ENCODE assay signal across 6 worm cellular contexts in genomic region chrX:11792730-11793129, ce11.
TF ChIP-seq lines count a peak whose summit lies in the region.

No protein-coding gene starts in this region.

TF ChIP-seq in whole organism, L1 larva, 84 proteins besides CTCF, POLR2A, EP300 and RAD21:
- TF ChIP-seq efl-3 (GFP tag; optimal IDR thresholded peaks at IDR 0.05; lab: Kevin White, UChicago) (no peak), hlh-17 (GFP tag; optimal IDR thresholded peaks at IDR 0.05; lab: Kevin White, UChicago; ENCODE audit: borderline replicate concordance) (no peak), jun-1 (tag; optimal IDR thresholded peaks at IDR 0.05; lab: Kevin White, UChicago) (no peak), pag-3 (tag; optimal IDR thresholded peaks at IDR 0.05; lab: Kevin White, UChicago; ENCODE audit: borderline replicate concordance, insufficient read depth) (no peak), sox-4 (tag; optimal IDR thresholded peaks at IDR 0.05; lab: Kevin White, UChicago) (no peak), unc-62 (GFP tag; optimal IDR thresholded peaks at IDR 0.05; lab: Kevin White, UChicago) (no peak), elt-2 (tag; optimal IDR thresholded peaks at IDR 0.05; lab: Kevin White, UChicago) (peak; percentile 78), lin-35 (GFP tag; optimal IDR thresholded peaks at IDR 0.05; lab: Kevin White, UChicago) (peak in 1 of 2 experiments; percentile 41), nhr-19 (GFP tag; conservative IDR thresholded peaks at IDR 0.05; lab: Robert Waterston, UW) (no peak), snpc-4 (tag; optimal IDR thresholded peaks at IDR 0.05; lab: Kevin White, UChicago) (no peak)

TF ChIP-seq in whole organism, L2 larva, 48 proteins besides CTCF, POLR2A, EP300 and RAD21:
- TF ChIP-seq crh-2 (tag; optimal IDR thresholded peaks at IDR 0.05; lab: Kevin White, UChicago) (peak; percentile 27), F13H6.1 (tag; optimal IDR thresholded peaks at IDR 0.05; lab: Kevin White, UChicago) (peak; percentile 13), unc-39 (tag; optimal IDR thresholded peaks at IDR 0.05; lab: Kevin White, UChicago) (no peak), fos-1 (tag; optimal IDR thresholded peaks at IDR 0.05; lab: Kevin White, UChicago) (peak; percentile 47), sma-3 (GFP tag; optimal IDR thresholded peaks at IDR 0.05; lab: Kevin White, UChicago) (peak; percentile 35), sma-9 (GFP tag; optimal IDR thresholded peaks at IDR 0.05; lab: Kevin White, UChicago) (peak; percentile 65), sma-9 (tag; optimal IDR thresholded peaks at IDR 0.05; lab: Kevin White, UChicago) (no peak)
TF ChIP-seq in whole organism, L2 larva: peak in this region for 5.

TF ChIP-seq in whole organism, L3 larva, 47 proteins besides CTCF, POLR2A, EP300 and RAD21 (continues in another document):
- no peak for TF ChIP-seq nhr-237 (tag; optimal IDR thresholded peaks at IDR 0.05; lab: Kevin White, UChicago)
- no peak for TF ChIP-seq nhr-25 (tag; optimal IDR thresholded peaks at IDR 0.05; lab: Kevin White, UChicago)
- TF ChIP-seq skn-1 (tag; optimal IDR thresholded peaks at IDR 0.05; lab: Kevin White, UChicago) = peak; percentile 6
- no peak for TF ChIP-seq nhr-77 (tag; optimal IDR thresholded peaks at IDR 0.05; lab: Kevin White, UChicago)
- no peak for TF ChIP-seq lsy-12 (tag; optimal IDR thresholded peaks at IDR 0.05; lab: Kevin White, UChicago)
- TF ChIP-seq nhr-67 (tag; optimal IDR thresholded peaks at IDR 0.05; lab: Kevin White, UChicago) = no peak
- no peak for TF ChIP-seq elt-1 (tag; optimal IDR thresholded peaks at IDR 0.05; lab: Kevin White, UChicago)
- TF ChIP-seq eor-1 (tag; optimal IDR thresholded peaks at IDR 0.05; lab: Kevin White, UChicago) = no peak
- TF ChIP-seq ceh-82 (tag; optimal IDR thresholded peaks at IDR 0.05; lab: Kevin White, UChicago) = no peak
- no peak for TF ChIP-seq tbx-2 (tag; optimal IDR thresholded peaks at IDR 0.05; lab: Kevin White, UChicago)
- TF ChIP-seq nhr-76 (tag; optimal IDR thresholded peaks at IDR 0.05; lab: Kevin White, UChicago) = no peak
- TF ChIP-seq nhr-12 (tag; optimal IDR thresholded peaks at IDR 0.05; lab: Kevin White, UChicago) = no peak
- TF ChIP-seq fos-1 (tag; optimal IDR thresholded peaks at IDR 0.05; lab: Kevin White, UChicago) = no peak
- peak; percentile 42 for TF ChIP-seq pha-4 (tag; optimal IDR thresholded peaks at IDR 0.05; lab: Kevin White, UChicago)
- peak; percentile 8 for TF ChIP-seq pqm-1 (tag; optimal IDR thresholded peaks at IDR 0.05; lab: Kevin White, UChicago)
- no peak for TF ChIP-seq fkh-10 (GFP tag; optimal IDR thresholded peaks at IDR 0.05; lab: Kevin White, UChicago)
- TF ChIP-seq ZK546.5 (tag; optimal IDR thresholded peaks at IDR 0.05; lab: Kevin White, UChicago) = no peak
- peak; percentile 48 for TF ChIP-seq jun-1 (tag; optimal IDR thresholded peaks at IDR 0.05; lab: Kevin White, UChicago)
- no peak for TF ChIP-seq ztf-11 (tag; optimal IDR thresholded peaks at IDR 0.05; lab: Kevin White, UChicago)
- TF ChIP-seq snpc-4 (tag; optimal IDR thresholded peaks at IDR 0.05; lab: Kevin White, UChicago) = no peak

TF ChIP-seq in whole organism, L4 larva, 104 proteins besides CTCF, POLR2A, EP300 and RAD21 (continues in another document):
- peak in 1 of 2 experiments; percentile 30 for TF ChIP-seq daf-16 (GFP tag; optimal IDR thresholded peaks at IDR 0.05; lab: Kevin White, UChicago)
- TF ChIP-seq daf-16 (tag; optimal IDR thresholded peaks at IDR 0.05; lab: Kevin White, UChicago) = peak; percentile 91
- no peak for TF ChIP-seq ctbp-1 (GFP tag; IDR thresholded peaks at IDR 0.05; lab: Robert Waterston, UW)
- no peak for TF ChIP-seq unc-62 (GFP tag; optimal IDR thresholded peaks at IDR 0.05 in 1 of 2; lab: Kevin White, UChicago)
- TF ChIP-seq unc-62 (tag; optimal IDR thresholded peaks at IDR 0.05; lab: Kevin White, UChicago) = no peak
- TF ChIP-seq F10B5.3 (tag; optimal IDR thresholded peaks at IDR 0.05; lab: Kevin White, UChicago) = no peak
- TF ChIP-seq F26F4.8 (GFP tag; conservative IDR thresholded peaks at IDR 0.05; lab: Robert Waterston, UW) = no peak
- TF ChIP-seq dmd-6 (GFP tag; IDR thresholded peaks at IDR 0.05; lab: Robert Waterston, UW) = peak; percentile 65
- TF ChIP-seq dpl-1 (GFP tag; optimal IDR thresholded peaks at IDR 0.05; lab: Kevin White, UChicago) = no peak
- no peak for TF ChIP-seq F44E2.7 (GFP tag; IDR thresholded peaks at IDR 0.05; lab: Robert Waterston, UW)
- TF ChIP-seq zag-1 (tag; optimal IDR thresholded peaks at IDR 0.05; lab: Kevin White, UChicago) = no peak
- TF ChIP-seq Y105C5A.15 (GFP tag; IDR thresholded peaks at IDR 0.05; lab: Robert Waterston, UW) = no peak
- no peak for TF ChIP-seq egl-27 (tag; optimal IDR thresholded peaks at IDR 0.05; lab: Kevin White, UChicago)
- no peak for TF ChIP-seq ZK337.2 (GFP tag; IDR thresholded peaks at IDR 0.05; lab: Robert Waterston, UW)
- TF ChIP-seq egl-43 (GFP tag; IDR thresholded peaks at IDR 0.05; lab: Robert Waterston, UW) = no peak
- peak; percentile 76 for TF ChIP-seq nhr-48 (tag; optimal IDR thresholded peaks at IDR 0.05; lab: Kevin White, UChicago)
- TF ChIP-seq Y75B8A.6 (GFP tag; IDR thresholded peaks at IDR 0.05; lab: Robert Waterston, UW) = no peak
- TF ChIP-seq hlh-30 (tag; optimal IDR thresholded peaks at IDR 0.05; lab: Kevin White, UChicago; ENCODE audit: insufficient read depth) = peak; percentile 79
- no peak for TF ChIP-seq ZK546.5 (tag; optimal IDR thresholded peaks at IDR 0.05; lab: Kevin White, UChicago)
- no peak for TF ChIP-seq fos-1 (tag; optimal IDR thresholded peaks at IDR 0.05; lab: Kevin White, UChicago)
- TF ChIP-seq mxl-3 (GFP tag; optimal IDR thresholded peaks at IDR 0.05; lab: Kevin White, UChicago) = no peak

TF ChIP-seq in whole organism, late embryonic, 69 proteins besides CTCF, POLR2A, EP300 and RAD21:
- TF ChIP-seq elt-2 (tag; optimal IDR thresholded peaks at IDR 0.05; lab: Kevin White, UChicago) = peak; percentile 48
- TF ChIP-seq F13H6.1 (tag; optimal IDR thresholded peaks at IDR 0.05; lab: Kevin White, UChicago) = no peak
TF ChIP-seq in whole organism, late embryonic: peak in this region for 1.

TF ChIP-seq in whole organism, young adult, 124 proteins besides CTCF, POLR2A, EP300 and RAD21:
- TF ChIP-seq madf-10 (tag; optimal IDR thresholded peaks at IDR 0.05; lab: Kevin White, UChicago) (peak; percentile 34), lin-54 (GFP tag; optimal IDR thresholded peaks at IDR 0.05; lab: Kevin White, UChicago) (peak; percentile 4), let-607 (tag; optimal IDR thresholded peaks at IDR 0.05; lab: Kevin White, UChicago) (peak; percentile 10 to 60), hmg-1.2 (GFP tag; IDR thresholded peaks at IDR 0.05; lab: Robert Waterston, UW) (no peak), K11D2.4 (GFP tag; IDR thresholded peaks at IDR 0.05; lab: Robert Waterston, UW) (peak; percentile 35; the same call in 1 of the 2 replicates), hsf-1 (GFP tag; IDR thresholded peaks at IDR 0.05; lab: Robert Waterston, UW) (peak; percentile 76), nhr-80 (tag; optimal IDR thresholded peaks at IDR 0.05; lab: Kevin White, UChicago) (peak; percentile 15), Y53G8AR.9 (GFP tag; conservative IDR thresholded peaks at IDR 0.05; lab: Robert Waterston, UW) (0 out of 2 replicates have a peak, but pooled peaks have one; percentile 30), nhr-90 (tag; optimal IDR thresholded peaks at IDR 0.05; lab: Kevin White, UChicago) (peak; percentile 12), nfya-2 (GFP tag; IDR thresholded peaks at IDR 0.05; lab: Robert Waterston, UW) (no peak), hmg-20 (GFP tag; IDR thresholded peaks at IDR 0.05; lab: Robert Waterston, UW) (no peak), ztf-3 (GFP tag; optimal IDR thresholded peaks at IDR 0.05; lab: Kevin White, UChicago) (no peak), nfyb-1 (GFP tag; IDR thresholded peaks at IDR 0.05; lab: Robert Waterston, UW) (0 out of 2 replicates have a peak, but pooled peaks have one; percentile 40), F37B4.10 (GFP tag; IDR thresholded peaks at IDR 0.05; lab: Robert Waterston, UW) (no peak), atf-7 (tag; optimal IDR thresholded peaks at IDR 0.05; lab: Kevin White, UChicago) (peak; percentile 33), lin-40 (tag; optimal IDR thresholded peaks at IDR 0.05; lab: Kevin White, UChicago) (peak; percentile 41)
TF ChIP-seq in whole organism, young adult: peak in this region for 11.
